Worm (Caenorhabditis elegans) whole organism, L4/young adult: ENCODE measurements around the gene T12D8.5.

Experiments
- dao-5 ChIP-seq: sonication (generic microtip); optimal IDR thresholded peaks from 2 replicates; lab custom pipeline; 2016; ENCODE audit warnings: missing genotype, missing genetic modification characterization, moderate library complexity, missing compliant biosample characterization
- him-1 ChIP-seq: sonication (generic microtip); optimal IDR thresholded peaks from 2 replicates; lab custom pipeline; 2016; ENCODE audit warnings: missing genotype, missing genetic modification reagents, missing genetic modification characterization, missing compliant biosample characterization

ce11 chrIII:13614206-13614605 is 12.4 kb downstream of the T12D8.5 start:
- TF ChIP-seq dao-5 (no peak), him-1 (no peak)
